Fruit fly (Drosophila melanogaster): ENCODE results near the gene CG5466.

DNA sequence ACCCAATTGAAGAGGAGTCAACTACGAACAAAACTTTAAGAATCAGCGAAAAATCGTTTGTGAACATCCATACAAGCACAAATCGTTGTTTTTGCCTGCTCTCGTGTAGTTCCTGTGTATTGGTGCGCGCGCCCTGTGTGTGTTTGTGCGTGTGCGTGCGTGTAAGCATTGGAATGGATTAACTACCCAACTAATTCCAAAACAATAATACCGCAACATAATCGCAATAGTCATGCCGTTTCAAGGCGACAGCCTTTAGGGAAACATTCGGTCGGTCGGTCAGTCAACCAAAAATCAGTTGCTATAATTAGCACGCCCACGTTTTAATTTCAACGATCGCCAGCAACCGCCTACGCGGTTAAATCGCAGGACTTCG, 24.2 kb upstream of the CG5466 start:
- TF ChIP-seq CG10959 (GFP tag; IDR thresholded peaks at IDR 0.05) (no peak), CTCF (GFP tag; optimal IDR thresholded peaks at IDR 0.05) (no peak), ems (GFP tag; optimal IDR thresholded peaks at IDR 0.05) (no peak), CG6854 (GFP tag; optimal IDR thresholded peaks at IDR 0.05) (no peak), BEAF-32 (GFP tag; optimal IDR thresholded peaks at IDR 0.05) (no peak), E2f1 (GFP tag; IDR thresholded peaks at IDR 0.05) (no peak), onecut (GFP tag; IDR thresholded peaks at IDR 0.05) (no peak), CG8281 (tag; optimal IDR thresholded peaks at IDR 0.05) (no peak)
